Worm (Caenorhabditis elegans) whole organism, L4 larva: ENCODE data around the gene gos-28.

Source experiments
- F26F4.8 ChIP-seq: fragments of 200-800 bp; sonication (Bioruptor generic); conservative IDR thresholded peaks from 2 replicates; pipeline ENCODE4 v1.3.6; 2022; ENCODE audit warnings: missing genetic modification characterization, missing compliant biosample characterization
- F44E2.7 ChIP-seq: fragments of 200-800 bp; sonication (Bioruptor generic); IDR thresholded peaks from 2 replicates; pipeline ENCODE4 v2.1.2; 2022; ENCODE audit warnings: missing genetic modification characterization, missing compliant biosample characterization
- F49E8.2 ChIP-seq: sonication (generic microtip); optimal IDR thresholded peaks from 2 replicates; lab custom pipeline; 2016; ENCODE audit warnings: missing compliant biosample characterization, mild to moderate bottlenecking, missing genetic modification characterization, borderline replicate concordance
- Y105C5A.15 ChIP-seq: fragments of 200-800 bp; sonication (Bioruptor generic); IDR thresholded peaks from 2 replicates; pipeline ENCODE4 v1.3.6; 2022; ENCODE audit warnings: missing genetic modification characterization, missing compliant biosample characterization
- Y48G9A.11 ChIP-seq: fragments of 200-800 bp; sonication (Bioruptor generic); IDR thresholded peaks from 2 replicates; pipeline ENCODE4 v1.3.6; 2022; ENCODE audit warnings: missing genetic modification reagents, missing genetic modification characterization, missing compliant biosample characterization
- ceh-20 ChIP-seq: fragments of 200-800 bp; sonication (Bioruptor generic); IDR thresholded peaks from 2 replicates; pipeline ENCODE4 v1.3.6; 2022; ENCODE audit warnings: missing genetic modification reagents, missing genetic modification characterization, missing compliant biosample characterization
- ceh-28 ChIP-seq: fragments of 150-350 bp; optimal IDR thresholded peaks from 2 replicates; lab custom pipeline; 2014; ENCODE audit warnings: missing biosample characterization, missing genetic modification reagents, missing genetic modification characterization
- ceh-32 ChIP-seq: sonication (generic microtip); optimal IDR thresholded peaks from 2 replicates; lab custom pipeline; 2016; ENCODE audit warnings: mild to moderate bottlenecking, missing genetic modification characterization, missing compliant biosample characterization; ENCODE audit not compliant: poor library complexity
- ceh-44 ChIP-seq: fragments of 200-800 bp; sonication (Bioruptor generic); IDR thresholded peaks from 2 replicates; pipeline ENCODE4 v1.3.6; 2022; ENCODE audit warnings: missing genetic modification reagents, missing genetic modification characterization, missing compliant biosample characterization
- ceh-62 ChIP-seq: sonication (generic microtip); optimal IDR thresholded peaks from 2 replicates; lab custom pipeline; 2017; ENCODE audit warnings: missing biosample characterization, missing genetic modification characterization
- ces-1 ChIP-seq: fragments of 150-350 bp; sonication (generic microtip); optimal IDR thresholded peaks from 4 replicates; lab custom pipeline; 2014; ENCODE audit warnings: missing biosample characterization, missing genetic modification reagents, missing genetic modification characterization
- cey-2 ChIP-seq: sonication (generic microtip); optimal IDR thresholded peaks from 3 replicates; lab custom pipeline; 2017; ENCODE audit warnings: missing genetic modification characterization, mild to moderate bottlenecking, missing compliant biosample characterization, antibody characterized with exemption, borderline replicate concordance; ENCODE audit not compliant: insufficient read depth
- ctbp-1 ChIP-seq: fragments of 200-800 bp; sonication (Bioruptor generic); IDR thresholded peaks from 2 replicates; pipeline ENCODE4 v1.3.6; 2022; ENCODE audit warnings: missing genetic modification reagents, missing genetic modification characterization, missing compliant biosample characterization
- daf-16 ChIP-seq, 3 experiments: sonication (generic microtip); optimal IDR thresholded peaks; 2 replicates each; lab custom pipeline; 2016 to 2017; ENCODE audit warnings: missing genetic modification characterization in 3 of 3, missing genetic modification reagents in 3 of 3, mild to moderate bottlenecking in 2 of 3, missing compliant biosample characterization in 2 of 3, missing biosample characterization in 1 of 3, moderate library complexity in 1 of 3
- daf-19 ChIP-seq: fragments of 200-800 bp; sonication (Bioruptor generic); conservative IDR thresholded peaks from 2 replicates; pipeline ENCODE4 v1.3.6; 2022; ENCODE audit warnings: missing genetic modification characterization, missing compliant biosample characterization
- dmd-6 ChIP-seq: fragments of 200-800 bp; sonication (Bioruptor generic); IDR thresholded peaks from 2 replicates; pipeline ENCODE4 v1.3.6; 2022; ENCODE audit warnings: missing genetic modification reagents, missing genetic modification characterization, missing compliant biosample characterization
- dmd-8 ChIP-seq: fragments of 200-800 bp; sonication (Bioruptor generic); IDR thresholded peaks from 2 replicates; pipeline ENCODE4 v1.3.6; 2022; ENCODE audit warnings: missing genetic modification characterization, missing compliant biosample characterization
- dmd-9 ChIP-seq: fragments of 200-800 bp; sonication (Bioruptor generic); IDR thresholded peaks from 2 replicates; pipeline ENCODE4 v1.3.6; 2022; ENCODE audit warnings: missing genetic modification reagents, missing genetic modification characterization, missing compliant biosample characterization
- dpl-1 ChIP-seq: fragments of 150-350 bp; optimal IDR thresholded peaks from 2 replicates; lab custom pipeline; 2014; ENCODE audit warnings: missing biosample characterization, missing genetic modification reagents, missing genetic modification characterization
- gei-8 ChIP-seq: fragments of 200-800 bp; sonication (Bioruptor generic); optimal IDR thresholded peaks from 2 replicates; lab custom pipeline; 2018; ENCODE audit warnings: mild to moderate bottlenecking, missing genetic modification characterization, missing compliant biosample characterization
- hlh-11 ChIP-seq: fragments of 200-800 bp; sonication (Bioruptor generic); optimal IDR thresholded peaks from 2 replicates; lab custom pipeline; 2018; ENCODE audit warnings: mild to moderate bottlenecking, missing genetic modification characterization, missing compliant biosample characterization
- hlh-30 ChIP-seq: sonication (generic microtip); optimal IDR thresholded peaks from 2 replicates; lab custom pipeline; 2017; ENCODE audit warnings: antibody characterized with exemption, mild to moderate bottlenecking, missing genetic modification characterization, missing compliant biosample characterization; ENCODE audit not compliant: insufficient read depth
- lim-7 ChIP-seq: fragments of 200-800 bp; sonication (Bioruptor generic); IDR thresholded peaks from 2 replicates; pipeline ENCODE4 v1.3.6; 2022; ENCODE audit warnings: missing genetic modification characterization, missing compliant biosample characterization
- lin-13 ChIP-seq: fragments of 150-350 bp; optimal IDR thresholded peaks from 2 replicates; lab custom pipeline; 2014; ENCODE audit warnings: missing biosample characterization, missing genetic modification reagents, missing genetic modification characterization
- lin-29 ChIP-seq: fragments of 200-800 bp; sonication (Bioruptor generic); IDR thresholded peaks from 2 replicates; pipeline ENCODE4 v1.3.6; 2022; ENCODE audit warnings: missing genetic modification reagents, missing genetic modification characterization, missing compliant biosample characterization
- lir-3 ChIP-seq: sonication (generic microtip); optimal IDR thresholded peaks from 2 replicates; lab custom pipeline; 2016; ENCODE audit warnings: mild to moderate bottlenecking, missing genetic modification characterization, missing compliant biosample characterization
- mep-1 ChIP-seq: fragments of 150-350 bp; sonication (generic microtip); optimal IDR thresholded peaks from 3 replicates; lab custom pipeline; 2014; ENCODE audit warnings: missing biosample characterization, missing genetic modification characterization
- nhr-11 ChIP-seq: fragments of 150-350 bp; optimal IDR thresholded peaks from 2 replicates; lab custom pipeline; 2014; ENCODE audit warnings: missing biosample characterization, missing genetic modification characterization
- nhr-111 ChIP-seq: fragments of 200-800 bp; sonication (Bioruptor generic); optimal IDR thresholded peaks from 2 replicates; lab custom pipeline; 2018; ENCODE audit warnings: mild to moderate bottlenecking, missing genetic modification characterization, missing compliant biosample characterization
- nhr-41 ChIP-seq: fragments of 200-800 bp; sonication (Bioruptor generic); IDR thresholded peaks from 2 replicates; pipeline ENCODE4 v1.3.6; 2022; ENCODE audit warnings: missing genetic modification reagents, missing genetic modification characterization, missing compliant biosample characterization
- nhr-48 ChIP-seq: sonication (generic microtip); optimal IDR thresholded peaks from 2 replicates; lab custom pipeline; 2016; ENCODE audit warnings: mild to moderate bottlenecking, missing genetic modification characterization, missing compliant biosample characterization
- php-3 ChIP-seq: fragments of 200-800 bp; sonication (Bioruptor generic); IDR thresholded peaks from 2 replicates; pipeline ENCODE4 v1.3.6; 2022; ENCODE audit warnings: missing genetic modification reagents, missing genetic modification characterization, missing compliant biosample characterization
- rbr-2 ChIP-seq: sonication (generic microtip); optimal IDR thresholded peaks from 2 replicates; lab custom pipeline; 2016; ENCODE audit warnings: missing genotype, missing genetic modification characterization, missing compliant biosample characterization
- snpc-1.2 ChIP-seq: fragments of 200-800 bp; sonication (Bioruptor generic); IDR thresholded peaks from 2 replicates; pipeline ENCODE4 v1.3.6; 2022; ENCODE audit warnings: missing genetic modification reagents, missing genetic modification characterization, missing compliant biosample characterization
- spr-1 ChIP-seq: sonication (generic microtip); optimal IDR thresholded peaks from 2 replicates; lab custom pipeline; 2016; ENCODE audit warnings: mild to moderate bottlenecking, missing genetic modification characterization, missing compliant biosample characterization
- tag-97 ChIP-seq: fragments of 200-800 bp; sonication (Bioruptor generic); IDR thresholded peaks from 2 replicates; pipeline ENCODE4 v1.3.6; 2022; ENCODE audit warnings: missing genetic modification characterization, missing compliant biosample characterization
- unc-130 ChIP-seq: sonication (generic microtip); optimal IDR thresholded peaks from 2 replicates; lab custom pipeline; 2016; ENCODE audit warnings: missing genetic modification reagents, missing genetic modification characterization, missing compliant biosample characterization
- unc-39 ChIP-seq: sonication (generic microtip); optimal IDR thresholded peaks from 2 replicates; lab custom pipeline; 2017; ENCODE audit warnings: missing biosample characterization, missing genetic modification characterization
- unc-62 ChIP-seq, 3 experiments: fragments of 150-350 bp in 1 of 3; sonication (generic microtip); optimal IDR thresholded peaks in 2 of 3; peaks in 1 of 3; 1 replicate in 1 of 3; 2 replicates in 2 of 3; lab custom pipeline; 2014 to 2017; ENCODE audit warnings: missing biosample characterization in 3 of 3, missing genetic modification characterization in 3 of 3, missing genetic modification reagents in 3 of 3, missing genotype in 1 of 3
- vab-7 ChIP-seq: fragments of 200-800 bp; sonication (Bioruptor generic); IDR thresholded peaks from 2 replicates; pipeline ENCODE4 v1.3.6; 2022; ENCODE audit warnings: missing genetic modification reagents, missing genetic modification characterization, missing compliant biosample characterization
- zag-1 ChIP-seq: fragments of 150-350 bp; optimal IDR thresholded peaks from 2 replicates; lab custom pipeline; 2014; ENCODE audit warnings: missing biosample characterization, missing genetic modification characterization
- zfp-3 ChIP-seq: fragments of 200-800 bp; sonication (Bioruptor generic); conservative IDR thresholded peaks from 2 replicates; pipeline ENCODE4 v1.3.6; 2022; ENCODE audit warnings: missing genetic modification reagents, missing genetic modification characterization, missing compliant biosample characterization
- zip-11 ChIP-seq: fragments of 200-800 bp; sonication (Bioruptor generic); IDR thresholded peaks from 2 replicates; pipeline ENCODE4 v1.3.6; 2022; ENCODE audit warnings: missing genetic modification characterization, missing compliant biosample characterization
- ztf-11 ChIP-seq: fragments of 150-350 bp; optimal IDR thresholded peaks from 2 replicates; lab custom pipeline; 2014; ENCODE audit warnings: missing biosample characterization, missing genetic modification characterization
- ztf-7 ChIP-seq: fragments of 150-350 bp; optimal IDR thresholded peaks from 2 replicates; lab custom pipeline; 2014; ENCODE audit warnings: missing biosample characterization, missing genetic modification characterization

gos-28 gene

DNA sequence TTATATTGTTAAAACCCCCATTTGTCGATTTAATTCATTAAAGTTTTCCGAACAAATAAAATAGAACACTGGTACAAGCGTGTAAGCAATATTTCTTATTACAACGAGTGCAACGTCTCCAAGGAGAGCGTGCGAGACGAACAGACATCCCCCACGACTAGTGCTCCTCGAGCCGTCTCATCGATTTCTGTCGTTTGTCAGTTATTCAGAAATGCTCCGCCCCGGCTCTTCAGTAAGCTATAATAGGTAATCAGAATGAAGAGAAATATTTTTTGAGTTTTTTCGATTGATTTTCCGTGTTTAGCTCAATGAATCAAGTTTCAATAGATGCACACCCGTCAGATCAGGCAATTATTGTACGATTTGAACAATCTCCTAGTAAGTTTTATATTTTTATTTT is 10.3 kb downstream of the gos-28 start, which contains the start of gene kap-1 (continued):
- TF ChIP-seq hlh-30: no peak
- TF ChIP-seq tag-97: no peak

DNA sequence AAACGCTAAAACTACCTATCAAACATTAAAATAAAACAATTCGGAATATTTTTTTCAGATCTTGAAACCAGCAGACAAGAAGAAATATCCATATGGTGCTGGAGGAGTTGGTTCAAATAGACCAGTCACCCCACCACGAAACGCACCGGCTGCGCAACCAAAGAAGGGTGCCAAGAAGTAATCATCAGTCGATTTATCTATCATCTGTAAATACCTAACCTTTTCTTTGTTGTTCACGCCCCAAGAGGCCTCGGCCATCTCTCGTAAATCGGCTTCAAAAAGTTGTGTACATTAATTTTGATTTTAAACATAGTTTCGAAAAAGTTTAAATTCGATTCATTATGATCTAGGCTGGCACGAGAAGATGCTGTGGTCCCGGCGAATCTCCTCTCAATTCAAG is 11.0 kb downstream of the gos-28 start:
- TF ChIP-seq F26F4.8 (GFP tag; lab: Robert Waterston, UW) (no peak), nhr-11 (tag; lab: Kevin White, UChicago) (no peak), ceh-44 (GFP tag; lab: Robert Waterston, UW) (0 out of 2 replicates have a peak, but pooled peaks have one; percentile 11), ctbp-1 (no peak), unc-62 (GFP tag; optimal IDR thresholded peaks at IDR 0.05 in 1 of 2; lab: Kevin White, UChicago) (peak in 1 of 2 experiments; percentile 71), unc-62 (tag; optimal IDR thresholded peaks at IDR 0.05; lab: Kevin White, UChicago) (no peak), dpl-1 (GFP tag; lab: Kevin White, UChicago) (no peak), zag-1 (tag; lab: Kevin White, UChicago) (no peak), dmd-9 (GFP tag; lab: Robert Waterston, UW) (no peak), vab-7 (GFP tag; lab: Robert Waterston, UW) (no peak), Y48G9A.11 (no peak), lir-3 (tag; lab: Kevin White, UChicago) (no peak)

- no peak for TF ChIP-seq ceh-32 (tag; lab: Kevin White, UChicago)
- no peak for TF ChIP-seq ces-1 (GFP tag; lab: Kevin White, UChicago)
- no peak for TF ChIP-seq unc-39
- no peak for TF ChIP-seq ceh-44 (GFP tag; lab: Robert Waterston, UW)
- TF ChIP-seq rbr-2: peak; percentile 41
- TF ChIP-seq dmd-6: peak; percentile 83
- no peak for TF ChIP-seq cey-2 (tag; lab: Kevin White, UChicago)
- TF ChIP-seq F49E8.2: no peak
- TF ChIP-seq daf-19 (GFP tag; lab: Robert Waterston, UW): no peak
- no peak for TF ChIP-seq F26F4.8 (GFP tag; lab: Robert Waterston, UW)
- TF ChIP-seq daf-16 (GFP tag; optimal IDR thresholded peaks at IDR 0.05; lab: Kevin White, UChicago): no peak
- TF ChIP-seq daf-16 (tag; optimal IDR thresholded peaks at IDR 0.05; lab: Kevin White, UChicago): peak; percentile 64
- TF ChIP-seq Y105C5A.15 (GFP tag; lab: Robert Waterston, UW): no peak
- peak; percentile 73 for TF ChIP-seq zfp-3
- no peak for TF ChIP-seq F44E2.7 (GFP tag; lab: Robert Waterston, UW)
- TF ChIP-seq hlh-11 (tag; lab: Kevin White, UChicago): peak; percentile 86
- TF ChIP-seq php-3 (GFP tag; lab: Robert Waterston, UW): no peak
- no peak for TF ChIP-seq lir-3 (tag; lab: Kevin White, UChicago)
- TF ChIP-seq mep-1 (tag; lab: Kevin White, UChicago): peak; percentile 53
- no peak for TF ChIP-seq lin-29 (GFP tag; lab: Robert Waterston, UW)
- TF ChIP-seq ceh-62 (tag; lab: Kevin White, UChicago): no peak
- TF ChIP-seq lin-13 (GFP tag; lab: Kevin White, UChicago): no peak
- peak; percentile 64; the same call in 1 of the 2 replicates for TF ChIP-seq lim-7 (GFP tag; lab: Robert Waterston, UW)
- no peak for TF ChIP-seq spr-1 (tag; lab: Kevin White, UChicago)
- no peak for TF ChIP-seq dmd-8 (GFP tag; lab: Robert Waterston, UW)
- peak in 1 of 2 experiments; percentile 96 for TF ChIP-seq unc-62 (GFP tag; optimal IDR thresholded peaks at IDR 0.05 in 1 of 2; lab: Kevin White, UChicago)
- TF ChIP-seq unc-62 (tag; optimal IDR thresholded peaks at IDR 0.05; lab: Kevin White, UChicago): no peak
- no peak for TF ChIP-seq ztf-7
- no peak for TF ChIP-seq nhr-48 (tag; lab: Kevin White, UChicago)
- TF ChIP-seq unc-130 (GFP tag; lab: Kevin White, UChicago): no peak
- no peak for TF ChIP-seq ceh-28 (tag; lab: Kevin White, UChicago)
- TF ChIP-seq vab-7 (GFP tag; lab: Robert Waterston, UW): no peak
- no peak for TF ChIP-seq nhr-111
- TF ChIP-seq Y48G9A.11: no peak
- no peak for TF ChIP-seq zip-11
- no peak for TF ChIP-seq ztf-11 (tag; lab: Kevin White, UChicago)
- 0 out of 2 replicates have a peak, but pooled peaks have one; percentile 35 for TF ChIP-seq nhr-41
- TF ChIP-seq ceh-20 (GFP tag; lab: Robert Waterston, UW): no peak
- no peak for TF ChIP-seq gei-8 (GFP tag; lab: Kevin White, UChicago)
- no peak for TF ChIP-seq zag-1 (tag; lab: Kevin White, UChicago)
- 0 out of 2 replicates have a peak, but pooled peaks have one; percentile 33 for TF ChIP-seq snpc-1.2 (GFP tag; lab: Robert Waterston, UW)
Observed at ce11 chrIII:7336214-7336613, 12.8 kb downstream of the gos-28 start, which contains the start of gene gsp-2. TSS of gene gsp-2 (plus strand) at chrIII:7336587.
